Fruit fly (Drosophila melanogaster) whole organism, prepupa: ENCODE measurements around the gene CG9166.
A peak's percentile ranks its signal among the peaks of the same experiment; 100 is the strongest.

Experiments
- Blimp-1 ChIP-seq: fragments of 200-800 bp; sonication (Bioruptor generic); optimal IDR thresholded peaks from 3 replicates; lab custom pipeline; 2017; ENCODE audit warnings: missing biosample characterization, missing genetic modification characterization, mild to moderate bottlenecking, moderate library complexity, missing genetic modification reagents
- CG11294 ChIP-seq: fragments of 200-800 bp; sonication (Bioruptor generic); IDR thresholded peaks from 2 replicates; pipeline ENCODE4 v1.3.6; 2022; ENCODE audit warnings: missing biosample characterization, missing genetic modification characterization
- CG11902 ChIP-seq: fragments of 200-800 bp; sonication (Bioruptor generic); optimal IDR thresholded peaks from 3 replicates; lab custom pipeline; 2016; ENCODE audit warnings: missing biosample characterization, missing genetic modification characterization
- CG15336 ChIP-seq: fragments of 200-800 bp; sonication (Bioruptor generic); IDR thresholded peaks from 2 replicates; pipeline ENCODE4 v1.3.6; 2022; ENCODE audit warnings: missing biosample characterization, missing genetic modification characterization
- CG1621 ChIP-seq: fragments of 200-800 bp; sonication (Bioruptor generic); optimal IDR thresholded peaks from 3 replicates; lab custom pipeline; 2018; ENCODE audit warnings: missing biosample characterization, mild to moderate bottlenecking, missing genetic modification characterization
- CG16779 ChIP-seq: fragments of 200-800 bp; sonication (Bioruptor generic); optimal IDR thresholded peaks from 3 replicates; lab custom pipeline; 2017; ENCODE audit warnings: missing biosample characterization, mild to moderate bottlenecking, missing genetic modification characterization
- CG3032 ChIP-seq: fragments of 200-800 bp; optimal IDR thresholded peaks from 2 replicates; lab custom pipeline; 2019; ENCODE audit warnings: missing biosample characterization, mild to moderate bottlenecking, missing genetic modification characterization, moderate library complexity
- CG31627 ChIP-seq: fragments of 200-800 bp; sonication (Bioruptor generic); optimal IDR thresholded peaks from 3 replicates; lab custom pipeline; 2016; ENCODE audit warnings: missing biosample characterization, missing genetic modification characterization
- CG32006 ChIP-seq: fragments of 200-800 bp; sonication (Bioruptor generic); optimal IDR thresholded peaks from 3 replicates; lab custom pipeline; 2017; ENCODE audit warnings: missing biosample characterization, mild to moderate bottlenecking, missing genetic modification characterization
- CG34406 ChIP-seq: fragments of 200-800 bp; sonication (Bioruptor generic); optimal IDR thresholded peaks from 3 replicates; lab custom pipeline; 2016; ENCODE audit warnings: missing biosample characterization, missing genetic modification characterization
- CG3919 ChIP-seq: fragments of 200-800 bp; sonication (Bioruptor generic); optimal IDR thresholded peaks from 3 replicates; lab custom pipeline; 2016; ENCODE audit warnings: missing biosample characterization, missing genetic modification characterization
- CG4318 ChIP-seq: fragments of 200-800 bp; sonication (Bioruptor generic); optimal IDR thresholded peaks from 3 replicates; lab custom pipeline; 2017; ENCODE audit warnings: missing biosample characterization, mild to moderate bottlenecking, missing genetic modification characterization
- CG6163 ChIP-seq: fragments of 200-800 bp; sonication (Bioruptor generic); IDR thresholded peaks from 3 replicates; pipeline ENCODE4 v1.3.6; 2022; ENCODE audit warnings: missing biosample characterization, missing genetic modification characterization
- CG6792 ChIP-seq: fragments of 200-800 bp; sonication (Bioruptor generic); optimal IDR thresholded peaks from 3 replicates; lab custom pipeline; 2016; ENCODE audit warnings: missing biosample characterization, missing genetic modification characterization
- CG6808 ChIP-seq: fragments of 200-800 bp; sonication (Bioruptor generic); optimal IDR thresholded peaks from 3 replicates; lab custom pipeline; 2017; ENCODE audit warnings: missing biosample characterization, missing genetic modification characterization, mild to moderate bottlenecking, moderate library complexity, missing genetic modification reagents
- CG7368 ChIP-seq: fragments of 200-800 bp; sonication (Bioruptor generic); optimal IDR thresholded peaks from 3 replicates; lab custom pipeline; 2016; ENCODE audit warnings: missing biosample characterization, missing genetic modification characterization
- CG8632 ChIP-seq: fragments of 200-800 bp; sonication (Bioruptor generic); optimal IDR thresholded peaks from 3 replicates; lab custom pipeline; 2016; ENCODE audit warnings: missing biosample characterization, missing genetic modification characterization
- CG9139 ChIP-seq: fragments of 200-800 bp; sonication (Bioruptor generic); optimal IDR thresholded peaks from 3 replicates; lab custom pipeline; 2017; ENCODE audit warnings: missing biosample characterization, mild to moderate bottlenecking, missing genetic modification characterization
- Eip75B ChIP-seq: fragments of 200-800 bp; sonication (Bioruptor generic); optimal IDR thresholded peaks from 3 replicates; lab custom pipeline; 2016; ENCODE audit warnings: missing biosample characterization, missing genetic modification characterization
- Eip93F ChIP-seq: fragments of 200-800 bp; sonication (Bioruptor generic); optimal IDR thresholded peaks from 2 replicates; lab custom pipeline; 2016; ENCODE audit warnings: missing biosample characterization, mild to moderate bottlenecking, missing genetic modification characterization
- Ets21C ChIP-seq: fragments of 200-800 bp; sonication (Bioruptor generic); optimal IDR thresholded peaks from 3 replicates; lab custom pipeline; 2016; ENCODE audit warnings: missing biosample characterization, missing genetic modification characterization
- Ets96B ChIP-seq: fragments of 200-800 bp; optimal IDR thresholded peaks from 2 replicates; lab custom pipeline; 2019; ENCODE audit warnings: missing biosample characterization, mild to moderate bottlenecking, missing genetic modification characterization, moderate library complexity
- Gug ChIP-seq: fragments of 200-800 bp; sonication (Bioruptor generic); IDR thresholded peaks from 2 replicates; pipeline ENCODE4 v1.3.6; 2022; ENCODE audit warnings: missing biosample characterization, missing genetic modification characterization
- Hr38 ChIP-seq: sonication (Bioruptor generic); optimal IDR thresholded peaks from 2 replicates; lab custom pipeline; 2016; ENCODE audit warnings: missing biosample characterization, missing genetic modification characterization
- Hr39 ChIP-seq: fragments of 200-800 bp; sonication (Bioruptor generic); optimal IDR thresholded peaks from 2 replicates; lab custom pipeline; 2016; ENCODE audit warnings: missing biosample characterization, missing genetic modification characterization
- Hr4 ChIP-seq: fragments of 200-800 bp; sonication (Bioruptor generic); optimal IDR thresholded peaks from 3 replicates; lab custom pipeline; 2016; ENCODE audit warnings: missing biosample characterization, missing genetic modification characterization
- Lpt ChIP-seq: fragments of 200-800 bp; sonication (Bioruptor generic); optimal IDR thresholded peaks from 3 replicates; lab custom pipeline; 2016; ENCODE audit warnings: missing biosample characterization, missing genetic modification characterization
- Met ChIP-seq: fragments of 200-800 bp; sonication (Bioruptor generic); optimal IDR thresholded peaks from 3 replicates; lab custom pipeline; 2016; ENCODE audit warnings: missing biosample characterization, missing genetic modification characterization
- Sox102F ChIP-seq: fragments of 200-800 bp; sonication (Bioruptor generic); optimal IDR thresholded peaks from 2 replicates; lab custom pipeline; 2016; ENCODE audit warnings: missing biosample characterization, mild to moderate bottlenecking, missing genetic modification characterization
- Sox14 ChIP-seq: fragments of 200-800 bp; sonication (Bioruptor generic); optimal IDR thresholded peaks from 3 replicates; lab custom pipeline; 2016; ENCODE audit warnings: missing biosample characterization, missing genetic modification characterization
- Sox15 ChIP-seq: fragments of 200-800 bp; sonication (Bioruptor generic); optimal IDR thresholded peaks from 3 replicates; lab custom pipeline; 2016; ENCODE audit warnings: missing biosample characterization, missing genetic modification characterization
- achi ChIP-seq: fragments of 200-800 bp; sonication (Bioruptor generic); optimal IDR thresholded peaks from 3 replicates; lab custom pipeline; 2016; ENCODE audit warnings: missing biosample characterization, missing genetic modification characterization
- acj6 ChIP-seq: fragments of 200-800 bp; sonication (Bioruptor generic); optimal IDR thresholded peaks from 3 replicates; lab custom pipeline; 2016; ENCODE audit warnings: missing biosample characterization, missing genetic modification characterization
- cyc ChIP-seq: fragments of 200-800 bp; sonication (Bioruptor generic); optimal IDR thresholded peaks from 3 replicates; lab custom pipeline; 2016; ENCODE audit warnings: missing biosample characterization, missing genetic modification characterization
- dac ChIP-seq: fragments of 200-800 bp; sonication (Bioruptor generic); optimal IDR thresholded peaks from 2 replicates; lab custom pipeline; 2017; ENCODE audit warnings: missing biosample characterization, mild to moderate bottlenecking, missing genetic modification characterization
- dsx ChIP-seq: fragments of 200-800 bp; optimal IDR thresholded peaks from 3 replicates; lab custom pipeline; 2019; ENCODE audit warnings: missing biosample characterization, mild to moderate bottlenecking, missing genetic modification characterization, moderate library complexity; ENCODE audit not compliant: poor library complexity, severe bottlenecking
- eg ChIP-seq: fragments of 200-800 bp; sonication (Bioruptor generic); IDR thresholded peaks from 3 replicates; pipeline ENCODE4 v1.3.6; 2022; ENCODE audit warnings: missing biosample characterization, missing genetic modification characterization
- esn ChIP-seq: fragments of 200-800 bp; sonication (Bioruptor generic); optimal IDR thresholded peaks from 2 replicates; lab custom pipeline; 2016; ENCODE audit warnings: missing biosample characterization, mild to moderate bottlenecking, missing genetic modification characterization, moderate library complexity
- fd59A ChIP-seq: fragments of 200-800 bp; sonication (Bioruptor generic); optimal IDR thresholded peaks from 2 replicates; lab custom pipeline; 2017; ENCODE audit warnings: missing biosample characterization, mild to moderate bottlenecking, missing genetic modification characterization, missing genetic modification reagents
- lz ChIP-seq: fragments of 200-800 bp; sonication (Bioruptor generic); optimal IDR thresholded peaks from 3 replicates; lab custom pipeline; 2016; ENCODE audit warnings: missing biosample characterization, missing genetic modification characterization
- net ChIP-seq: fragments of 200-800 bp; sonication (Bioruptor generic); optimal IDR thresholded peaks from 3 replicates; lab custom pipeline; 2016; ENCODE audit warnings: missing biosample characterization, missing genetic modification characterization
- pdm3 ChIP-seq: fragments of 200-800 bp; sonication (Bioruptor generic); optimal IDR thresholded peaks from 3 replicates; lab custom pipeline; 2016; ENCODE audit warnings: missing biosample characterization, missing genetic modification characterization
- ss ChIP-seq, 2 experiments: fragments of 200-800 bp; sonication (Bioruptor generic); optimal IDR thresholded peaks; 2 replicates in 1 of 2; 3 replicates in 1 of 2; lab custom pipeline; 2017 to 2018; ENCODE audit warnings: mild to moderate bottlenecking in 2 of 2, missing biosample characterization in 2 of 2, missing genetic modification characterization in 2 of 2, moderate library complexity in 1 of 2
- svp ChIP-seq: fragments of 200-800 bp; sonication (Bioruptor generic); peaks from one replicate; lab custom pipeline; 2016; ENCODE audit warnings: missing biosample characterization, missing genetic modification characterization
- topi ChIP-seq: fragments of 200-800 bp; sonication (Bioruptor generic); optimal IDR thresholded peaks from 3 replicates; lab custom pipeline; 2016; ENCODE audit warnings: missing biosample characterization, missing genetic modification characterization
- vri ChIP-seq: fragments of 200-800 bp; sonication (Bioruptor generic); optimal IDR thresholded peaks from 3 replicates; lab custom pipeline; 2016; ENCODE audit warnings: missing biosample characterization, mild to moderate bottlenecking, missing genetic modification characterization

CG9166 gene

dm6 chr3L:1335428-1335764 is 15.5 kb upstream of the CG9166 start (continued):
- TF ChIP-seq cyc (GFP tag; lab: Kevin White, UChicago) (peak; percentile 56), ss (GFP tag; optimal IDR thresholded peaks at IDR 0.05; lab: Kevin White, UChicago) (no peak), Sox102F (GFP tag; lab: Kevin White, UChicago) (peak; percentile 51), CG15336 (GFP tag; lab: Robert Waterston, UW) (peak; percentile 86), CG7368 (GFP tag; lab: Kevin White, UChicago) (peak; percentile 41), Blimp-1 (no peak), Sox15 (no peak), lz (GFP tag; lab: Kevin White, UChicago) (peak; percentile 61), CG11294 (peak; percentile 81), Eip75B (GFP tag; lab: Kevin White, UChicago) (peak; percentile 46), Gug (GFP tag; lab: Robert Waterston, UW) (peak; percentile 70), net (GFP tag; lab: Kevin White, UChicago) (peak; percentile 55), achi (GFP tag; lab: Kevin White, UChicago) (peak; percentile 58), esn (peak; percentile 68), CG9139 (no peak), CG1621 (tag; lab: Kevin White, UChicago) (no peak), acj6 (GFP tag; lab: Kevin White, UChicago) (peak; percentile 57), CG31627 (GFP tag; lab: Kevin White, UChicago) (peak; percentile 60), CG8632 (GFP tag; lab: Kevin White, UChicago) (no peak), CG34406 (GFP tag; lab: Kevin White, UChicago) (peak; percentile 24), Hr38 (GFP tag; lab: Kevin White, UChicago) (no peak), CG6792 (GFP tag; lab: Kevin White, UChicago) (peak; percentile 17), Hr39 (GFP tag; lab: Kevin White, UChicago) (peak; percentile 65), Met (GFP tag; lab: Kevin White, UChicago) (peak; percentile 64), Sox14 (peak; percentile 67)
- TF ChIP-seq, all 60 proteins: peak for 35

dm6 chr3L:1335989-1336961 is 14.6 kb upstream of the CG9166 start:
- TF ChIP-seq eg (peak; percentile 53; the same call in 2 of the 3 replicates), Hr39 (GFP tag; lab: Kevin White, UChicago) (peak; percentile 14), CG6163 (GFP tag; lab: Robert Waterston, UW) (peak; percentile 44; the same call in 2 of the 3 replicates), CG32006 (GFP tag; lab: Kevin White, UChicago) (no peak), CG9139 (no peak), Ets21C (GFP tag; lab: Kevin White, UChicago) (no peak), CG6792 (GFP tag; lab: Kevin White, UChicago) (no peak), CG16779 (tag; lab: Kevin White, UChicago) (no peak), dac (GFP tag; lab: Kevin White, UChicago) (no peak), CG6808 (GFP tag; lab: Kevin White, UChicago) (no peak), fd59A (no peak), acj6 (GFP tag; lab: Kevin White, UChicago) (no peak), Hr38 (GFP tag; lab: Kevin White, UChicago) (no peak), topi (GFP tag; lab: Kevin White, UChicago) (peak; percentile 23), CG31627 (GFP tag; lab: Kevin White, UChicago) (peak; percentile 38), cyc (GFP tag; lab: Kevin White, UChicago) (peak; percentile 7), CG3919 (GFP tag; lab: Kevin White, UChicago) (no peak), lz (GFP tag; lab: Kevin White, UChicago) (no peak), svp (peak; percentile 92), Lpt (GFP tag; lab: Kevin White, UChicago) (no peak), CG3032 (tag; lab: Kevin White, UChicago) (no peak), Hr4 (GFP tag; lab: Kevin White, UChicago) (no peak), vri (peak; percentile 91), CG4318 (GFP tag; lab: Kevin White, UChicago) (no peak), Sox102F (GFP tag; lab: Kevin White, UChicago) (no peak), Ets96B (tag; lab: Kevin White, UChicago) (no peak), CG8632 (GFP tag; lab: Kevin White, UChicago) (no peak), CG7368 (GFP tag; lab: Kevin White, UChicago) (no peak), pdm3 (GFP tag; lab: Kevin White, UChicago) (no peak), Eip75B (GFP tag; lab: Kevin White, UChicago) (no peak), CG11902 (no peak), dsx (no peak), achi (GFP tag; lab: Kevin White, UChicago) (no peak), Eip93F (GFP tag; lab: Kevin White, UChicago) (peak; percentile 70), CG15336 (GFP tag; lab: Robert Waterston, UW) (peak; percentile 27; the same call in 1 of the 2 replicates)
